Fruit fly (Drosophila melanogaster): ENCODE measurements around the gene Pif1B.

The Pif1B gene

DNA sequence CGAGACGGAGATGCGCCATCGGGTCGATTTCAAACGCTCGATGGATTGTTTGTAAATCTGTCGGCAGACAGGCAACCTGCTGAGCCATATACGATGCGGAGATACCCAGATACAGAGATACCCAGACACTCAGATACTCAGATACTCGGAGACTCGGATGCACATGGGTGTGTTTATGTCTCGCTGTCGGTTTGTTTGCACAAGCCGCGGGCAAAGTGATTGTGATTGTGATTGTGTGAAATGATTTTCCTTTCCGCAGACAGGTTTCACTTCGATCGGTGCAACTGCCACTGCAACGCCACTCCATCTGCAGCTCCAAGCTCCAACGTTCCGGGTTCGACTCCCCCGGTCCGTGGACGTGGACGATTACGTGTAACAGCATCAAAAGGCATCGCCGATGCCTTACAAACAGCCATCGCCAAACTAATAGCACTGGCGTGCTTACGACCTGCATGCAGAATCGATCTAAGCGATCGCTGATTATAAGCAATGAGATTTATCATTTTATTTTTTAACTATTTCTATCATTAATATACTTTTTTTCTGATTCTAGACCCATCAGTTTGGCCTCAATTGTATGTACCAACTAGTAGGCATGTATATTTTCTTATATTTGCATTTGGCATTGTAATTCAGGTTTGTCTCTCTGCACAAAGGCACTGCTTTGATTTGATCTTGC lies 12.1 kb downstream of the Pif1B start:
- TF ChIP-seq EcR (GFP tag; optimal IDR thresholded peaks at IDR 0.05) (no peak), Dll (optimal IDR thresholded peaks at IDR 0.05) (no peak), usp (GFP tag; optimal IDR thresholded peaks at IDR 0.05) (no peak), pan (optimal IDR thresholded peaks at IDR 0.05) (no peak), CG8478 (optimal IDR thresholded peaks at IDR 0.05) (no peak), psq (optimal IDR thresholded peaks at IDR 0.05) (no peak)

DNA sequence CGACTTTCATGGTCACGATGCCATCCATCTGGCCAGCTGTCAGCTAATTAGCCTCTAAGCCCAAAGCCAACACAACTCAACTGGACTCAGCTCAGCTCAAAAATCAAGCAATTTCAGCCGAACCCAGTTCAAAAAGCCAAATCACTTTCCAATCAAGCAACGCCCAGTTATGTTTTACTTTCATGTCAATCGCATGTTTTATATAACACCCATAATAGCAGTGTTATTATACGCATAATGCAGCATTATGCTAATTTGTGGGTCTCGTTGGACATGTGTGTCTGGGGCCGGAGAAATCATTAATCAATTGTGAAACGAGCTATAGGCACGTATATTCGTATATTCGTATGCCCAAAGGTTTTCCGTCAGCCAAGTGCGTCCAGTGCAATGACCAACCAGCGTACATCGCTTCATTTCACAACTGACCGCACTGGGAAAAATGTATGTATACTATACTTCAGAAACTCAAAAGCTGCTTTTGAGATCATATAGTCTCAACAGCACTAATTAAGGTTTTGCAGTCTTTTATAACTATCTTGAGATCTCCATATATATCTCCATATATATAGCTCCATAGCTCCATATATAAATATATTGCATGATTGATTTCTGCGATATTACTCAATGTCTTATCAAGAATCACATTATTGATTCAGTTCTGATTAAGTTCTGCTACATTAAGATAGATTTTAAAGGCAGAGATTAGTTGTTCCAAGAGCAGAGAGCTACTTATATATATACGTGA lies 13.3 kb downstream of the Pif1B start:
- no peak for TF ChIP-seq pan (optimal IDR thresholded peaks at IDR 0.05)
- no peak for TF ChIP-seq CG8478 (optimal IDR thresholded peaks at IDR 0.05)
- TF ChIP-seq usp (GFP tag; optimal IDR thresholded peaks at IDR 0.05): no peak
- TF ChIP-seq EcR (GFP tag; optimal IDR thresholded peaks at IDR 0.05): no peak
- no peak for TF ChIP-seq Dll (optimal IDR thresholded peaks at IDR 0.05)
- no peak for TF ChIP-seq psq (optimal IDR thresholded peaks at IDR 0.05)

DNA sequence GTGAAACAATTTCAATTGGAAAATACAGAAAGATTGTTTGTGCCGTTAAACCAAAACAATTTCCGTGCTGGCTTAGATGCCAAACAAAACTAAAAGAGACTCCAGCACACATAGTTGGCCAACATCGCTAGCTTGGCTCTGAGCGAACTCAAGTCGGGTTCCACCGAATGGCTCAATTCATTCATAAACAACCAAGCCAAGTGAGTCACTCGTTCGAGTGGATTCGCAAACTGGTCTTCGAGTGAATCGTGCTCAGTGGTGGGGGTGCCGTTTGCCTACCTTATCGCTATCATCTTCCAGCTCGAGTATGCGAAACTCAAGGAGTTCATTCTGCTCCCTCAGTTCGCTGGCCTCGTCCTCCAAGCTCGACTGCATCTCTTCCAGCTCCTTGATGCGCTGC lies 15.5 kb downstream of the Pif1B start:
- no peak for TF ChIP-seq usp (GFP tag; optimal IDR thresholded peaks at IDR 0.05)
- no peak for TF ChIP-seq EcR (GFP tag; optimal IDR thresholded peaks at IDR 0.05)
- no peak for TF ChIP-seq CG8478 (optimal IDR thresholded peaks at IDR 0.05)

DNA sequence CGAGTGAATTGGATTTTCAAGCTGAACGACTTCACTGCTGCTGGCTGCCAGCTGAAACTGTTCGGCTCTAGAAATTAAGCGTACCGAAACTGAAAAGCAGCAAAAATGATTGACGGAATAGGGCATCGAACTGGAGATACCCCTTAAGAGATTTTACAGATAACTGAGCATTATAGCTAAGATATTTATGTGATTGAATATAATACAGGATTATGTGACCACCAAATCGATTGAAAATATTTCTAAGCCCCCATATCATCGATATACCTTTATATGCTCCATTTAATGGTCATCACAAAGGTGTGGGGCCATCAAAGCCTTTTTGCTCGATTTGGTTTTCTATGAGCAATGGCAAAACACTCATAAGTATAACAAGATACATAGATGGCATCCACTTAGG lies 16.2 kb downstream of the Pif1B start:
- TF ChIP-seq CG8478 (optimal IDR thresholded peaks at IDR 0.05) (no peak), EcR (GFP tag; optimal IDR thresholded peaks at IDR 0.05) (no peak), Dll (optimal IDR thresholded peaks at IDR 0.05) (no peak), psq (optimal IDR thresholded peaks at IDR 0.05) (no peak), usp (GFP tag; optimal IDR thresholded peaks at IDR 0.05) (no peak), pan (optimal IDR thresholded peaks at IDR 0.05) (no peak)

DNA sequence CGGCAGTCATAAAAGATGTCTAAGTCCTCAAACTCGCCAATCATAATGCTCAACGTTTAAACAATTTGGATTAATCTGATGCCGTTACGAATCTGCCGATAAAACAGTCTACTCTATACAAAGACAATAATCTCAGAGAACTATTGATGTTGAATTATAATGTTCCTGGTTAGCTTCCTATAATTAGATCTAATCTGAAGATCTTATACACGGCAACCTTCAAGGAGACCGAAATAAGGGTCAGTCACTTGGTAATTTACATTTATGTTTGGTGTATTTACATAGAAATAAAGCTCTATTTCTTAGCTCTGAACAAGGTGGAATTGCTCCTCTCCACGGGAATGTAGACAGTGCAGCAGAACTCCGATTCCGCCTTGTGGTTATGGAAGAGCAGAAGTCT lies 20.3 kb downstream of the Pif1B start, which contains the start of gene CG33189:
Gene CG33189, minus strand, starts transcription at position 101 of the 400 bp plus-strand sequence.
- TF ChIP-seq pan (optimal IDR thresholded peaks at IDR 0.05): no peak
- no peak for TF ChIP-seq CG8478 (optimal IDR thresholded peaks at IDR 0.05)
- no peak for TF ChIP-seq usp (GFP tag; optimal IDR thresholded peaks at IDR 0.05)
- TF ChIP-seq EcR (GFP tag; optimal IDR thresholded peaks at IDR 0.05): no peak
- TF ChIP-seq Dll (optimal IDR thresholded peaks at IDR 0.05): no peak
- TF ChIP-seq psq (optimal IDR thresholded peaks at IDR 0.05): no peak

DNA sequence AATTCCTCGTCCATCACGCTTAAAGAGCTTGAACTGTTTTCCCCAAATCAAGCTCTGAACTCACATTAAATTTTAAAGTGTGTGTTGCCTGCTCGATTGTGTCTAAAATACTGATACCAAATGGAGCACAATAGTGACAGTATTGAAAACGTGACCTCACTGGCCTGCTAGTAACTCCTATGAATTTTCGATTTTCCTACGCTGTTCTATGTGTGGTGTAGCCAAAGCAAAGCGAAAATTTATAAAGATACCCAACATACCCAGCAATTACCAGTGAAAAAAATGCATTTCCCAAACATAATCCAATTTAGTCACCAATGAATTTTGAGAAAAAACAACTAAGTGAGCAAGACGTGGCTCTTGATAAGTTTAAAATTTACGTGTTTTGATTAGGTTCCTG lies 21.2 kb downstream of the Pif1B start, which contains the start of gene CG33191:
Gene CG33191, minus strand, starts transcription at position 101 of the 400 bp plus-strand sequence.
- TF ChIP-seq usp (GFP tag; optimal IDR thresholded peaks at IDR 0.05): no peak
- TF ChIP-seq CG8478 (optimal IDR thresholded peaks at IDR 0.05): no peak
- no peak for TF ChIP-seq pan (optimal IDR thresholded peaks at IDR 0.05)
- no peak for TF ChIP-seq Dll (optimal IDR thresholded peaks at IDR 0.05)
- no peak for TF ChIP-seq EcR (GFP tag; optimal IDR thresholded peaks at IDR 0.05)
- TF ChIP-seq psq (optimal IDR thresholded peaks at IDR 0.05): no peak

DNA sequence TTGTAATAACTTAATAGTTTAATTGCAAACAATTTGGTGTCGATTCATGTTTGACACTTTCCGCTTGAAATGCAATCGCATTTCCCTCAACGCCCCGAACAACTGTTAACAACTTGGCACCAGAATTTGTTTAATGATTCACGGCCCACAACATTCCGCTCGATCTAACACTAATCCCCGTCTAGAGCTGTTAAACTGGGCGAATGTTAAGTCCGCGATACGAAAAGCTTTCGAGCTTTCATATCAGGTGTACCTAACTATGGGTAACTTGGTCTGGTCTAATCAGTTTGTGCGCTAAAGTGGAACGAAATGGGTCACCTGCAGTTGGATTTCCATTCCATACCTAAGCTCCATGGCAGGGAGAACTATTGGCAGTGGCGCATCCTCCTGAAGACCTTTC lies 27.8 kb downstream of the Pif1B start, which contains the start of gene CG34301:
Gene CG34301, plus strand, starts transcription at position 301 of the 400 bp plus-strand sequence.
- no peak for TF ChIP-seq Dll (optimal IDR thresholded peaks at IDR 0.05)
- no peak for TF ChIP-seq pan (optimal IDR thresholded peaks at IDR 0.05)
- TF ChIP-seq psq (optimal IDR thresholded peaks at IDR 0.05): no peak
- no peak for TF ChIP-seq usp (GFP tag; optimal IDR thresholded peaks at IDR 0.05)
- TF ChIP-seq EcR (GFP tag; optimal IDR thresholded peaks at IDR 0.05): no peak
- TF ChIP-seq CG8478 (optimal IDR thresholded peaks at IDR 0.05): no peak

DNA sequence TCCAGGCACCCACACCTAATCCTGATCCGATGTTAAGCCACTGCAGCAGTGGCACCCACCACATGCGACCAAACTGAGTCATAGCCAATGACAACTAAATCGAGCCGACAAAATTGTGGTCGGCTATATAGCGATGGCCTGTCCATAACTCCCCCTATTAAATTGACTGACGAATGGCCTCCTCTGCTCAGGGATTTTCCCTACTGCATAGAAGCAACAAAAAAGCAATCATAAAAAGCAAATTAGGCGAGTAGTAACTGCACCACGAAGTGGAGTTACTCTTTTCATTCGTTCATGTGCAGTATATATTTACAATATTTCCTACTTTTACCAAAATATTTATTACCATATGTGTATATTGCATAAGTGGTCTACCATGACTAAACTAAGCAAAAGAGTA lies 28.4 kb downstream of the Pif1B start, which contains the start of gene CG13318:
Gene CG13318, minus strand, starts transcription at position 101 of the 400 bp plus-strand sequence.
- TF ChIP-seq CG8478 (optimal IDR thresholded peaks at IDR 0.05) (no peak), EcR (GFP tag; optimal IDR thresholded peaks at IDR 0.05) (no peak), usp (GFP tag; optimal IDR thresholded peaks at IDR 0.05) (no peak), pan (optimal IDR thresholded peaks at IDR 0.05) (no peak), psq (optimal IDR thresholded peaks at IDR 0.05) (no peak), Dll (optimal IDR thresholded peaks at IDR 0.05) (no peak)

DNA sequence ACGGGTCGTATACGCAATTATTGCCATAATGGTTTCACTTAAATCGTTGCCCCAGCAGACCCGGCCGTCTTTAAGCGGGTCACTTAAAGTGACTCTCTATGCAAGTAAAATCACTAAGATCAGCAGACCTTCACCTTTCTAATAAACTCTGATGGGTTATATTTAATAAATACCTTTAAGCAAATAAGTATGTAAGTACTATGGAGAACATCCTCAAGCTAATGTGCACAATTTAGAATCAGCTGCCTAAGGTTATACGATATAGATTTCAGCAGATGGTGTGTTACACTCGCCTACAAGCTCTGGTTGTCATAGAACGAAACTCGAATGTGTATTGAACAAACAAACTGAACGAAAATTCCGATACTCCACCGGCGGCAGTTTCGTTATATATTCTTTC lies 31.9 kb downstream of the Pif1B start, which contains the start of gene CG8236:
Gene CG8236, plus strand, starts transcription at position 301 of the 400 bp plus-strand sequence.
- TF ChIP-seq psq (optimal IDR thresholded peaks at IDR 0.05): no peak

DNA sequence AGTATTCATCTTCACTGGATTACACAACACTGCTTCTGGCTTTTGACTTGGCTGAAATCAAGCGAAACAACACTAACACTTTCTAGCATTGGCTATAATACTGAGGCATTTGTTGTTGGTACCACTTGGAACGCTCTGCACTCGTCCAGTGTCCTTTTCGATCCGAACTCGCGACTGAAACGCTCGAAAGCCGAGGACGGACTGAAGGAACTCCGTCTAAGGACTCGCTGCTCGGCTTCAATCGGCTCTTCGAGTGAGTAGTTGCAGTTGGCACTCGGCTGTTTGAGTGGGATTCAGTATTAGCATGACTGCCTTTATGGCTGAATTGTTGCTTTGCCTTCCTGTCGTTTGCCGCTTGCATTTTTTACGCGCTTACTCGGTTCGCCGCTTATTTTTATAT lies 33.0 kb downstream of the Pif1B start, which contains the start of the genes CG34135 and CG11768:
Gene CG34135, minus strand, starts transcription at position 194 of the 400 bp plus-strand sequence.
Gene CG11768, minus strand, starts transcription at position 203 of the 400 bp plus-strand sequence.
- no peak for TF ChIP-seq CG8478 (optimal IDR thresholded peaks at IDR 0.05)
- TF ChIP-seq psq (optimal IDR thresholded peaks at IDR 0.05): no peak
- no peak for TF ChIP-seq usp (GFP tag; optimal IDR thresholded peaks at IDR 0.05)
- no peak for TF ChIP-seq EcR (GFP tag; optimal IDR thresholded peaks at IDR 0.05)
- no peak for TF ChIP-seq Dll (optimal IDR thresholded peaks at IDR 0.05)
- no peak for TF ChIP-seq pan (optimal IDR thresholded peaks at IDR 0.05)

DNA sequence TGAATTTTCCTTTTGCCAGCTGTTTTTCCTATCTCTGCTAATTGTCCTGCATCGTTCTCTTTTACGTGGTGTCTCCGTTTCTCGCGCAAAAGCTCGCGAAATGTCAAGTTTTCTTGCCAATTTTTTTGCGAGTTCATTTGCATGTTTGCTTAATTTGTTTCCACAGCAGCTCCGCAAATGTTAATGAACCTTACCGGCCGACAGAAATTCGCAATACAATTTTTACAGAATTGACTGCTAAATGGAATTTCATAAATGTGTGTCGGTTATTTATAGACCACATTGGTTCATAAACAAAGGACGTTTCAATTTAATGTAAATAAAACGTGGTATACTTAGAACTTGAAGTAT lies 52.2 kb downstream of the Pif1B start:
- TF ChIP-seq pan (optimal IDR thresholded peaks at IDR 0.05) (no peak), psq (optimal IDR thresholded peaks at IDR 0.05) (no peak), EcR (GFP tag; optimal IDR thresholded peaks at IDR 0.05) (no peak), CG8478 (optimal IDR thresholded peaks at IDR 0.05) (no peak), usp (GFP tag; optimal IDR thresholded peaks at IDR 0.05) (no peak), Dll (optimal IDR thresholded peaks at IDR 0.05) (no peak)
